Fruit fly (Drosophila melanogaster) whole organism, prepupa: ENCODE data around the gene CG5810.
A peak's percentile ranks its signal among the peaks of the same experiment; 100 is the strongest.

Experiments
- Blimp-1 ChIP-seq: fragments of 200-800 bp; sonication (Bioruptor generic); optimal IDR thresholded peaks from 3 replicates; lab custom pipeline; 2017; ENCODE audit warnings: missing biosample characterization, missing genetic modification characterization, mild to moderate bottlenecking, moderate library complexity, missing genetic modification reagents
- CG11902 ChIP-seq: fragments of 200-800 bp; sonication (Bioruptor generic); optimal IDR thresholded peaks from 3 replicates; lab custom pipeline; 2016; ENCODE audit warnings: missing biosample characterization, missing genetic modification characterization
- CG4318 ChIP-seq: fragments of 200-800 bp; sonication (Bioruptor generic); optimal IDR thresholded peaks from 3 replicates; lab custom pipeline; 2017; ENCODE audit warnings: missing biosample characterization, mild to moderate bottlenecking, missing genetic modification characterization
- CG6854 ChIP-seq: fragments of 200-800 bp; sonication (Bioruptor generic); optimal IDR thresholded peaks from 2 replicates; lab custom pipeline; 2017; ENCODE audit warnings: missing biosample characterization, mild to moderate bottlenecking, missing genetic modification characterization
- Lpt ChIP-seq: fragments of 200-800 bp; sonication (Bioruptor generic); optimal IDR thresholded peaks from 3 replicates; lab custom pipeline; 2016; ENCODE audit warnings: missing biosample characterization, missing genetic modification characterization
- Met ChIP-seq: fragments of 200-800 bp; sonication (Bioruptor generic); optimal IDR thresholded peaks from 3 replicates; lab custom pipeline; 2016; ENCODE audit warnings: missing biosample characterization, missing genetic modification characterization
- Sox102F ChIP-seq: fragments of 200-800 bp; sonication (Bioruptor generic); optimal IDR thresholded peaks from 2 replicates; lab custom pipeline; 2016; ENCODE audit warnings: missing biosample characterization, mild to moderate bottlenecking, missing genetic modification characterization
- ss ChIP-seq, 2 experiments: fragments of 200-800 bp; sonication (Bioruptor generic); optimal IDR thresholded peaks; 2 replicates in 1 of 2; 3 replicates in 1 of 2; lab custom pipeline; 2017 to 2018; ENCODE audit warnings: mild to moderate bottlenecking in 2 of 2, missing biosample characterization in 2 of 2, missing genetic modification characterization in 2 of 2, moderate library complexity in 1 of 2
- topi ChIP-seq: fragments of 200-800 bp; sonication (Bioruptor generic); optimal IDR thresholded peaks from 3 replicates; lab custom pipeline; 2016; ENCODE audit warnings: missing biosample characterization, missing genetic modification characterization

DNA sequence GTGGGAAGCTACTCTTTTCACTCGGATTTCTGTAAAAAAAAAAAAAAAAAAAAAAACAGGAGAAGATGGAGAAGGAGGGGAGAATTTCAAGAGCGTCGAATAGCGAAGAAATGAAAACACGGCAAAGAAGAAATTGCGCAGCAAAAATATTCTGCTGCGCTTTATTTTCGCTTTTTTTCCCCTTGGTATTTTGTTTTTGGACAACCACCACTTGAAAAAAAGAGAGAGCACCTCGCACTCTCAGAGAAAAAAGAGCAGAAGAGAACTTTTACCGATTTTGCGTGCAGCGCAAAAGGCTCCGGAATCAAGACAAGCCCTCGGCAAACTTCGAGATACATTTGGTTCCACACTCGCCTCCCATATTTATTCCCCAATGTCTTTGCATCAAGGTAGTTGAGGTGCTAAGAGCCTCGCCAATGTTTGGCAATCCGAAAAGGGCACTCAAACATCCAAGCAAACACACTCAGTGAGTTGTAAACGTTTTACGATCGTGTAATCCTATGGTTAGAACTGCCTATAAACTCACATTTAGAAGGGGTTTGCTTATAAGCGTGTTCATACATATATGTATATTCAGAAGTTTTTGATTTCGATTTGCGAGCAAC is 27.3 kb downstream of the CG5810 start:
- TF ChIP-seq ss (GFP tag; optimal IDR thresholded peaks at IDR 0.05; lab: Kevin White, UChicago) (peak; percentile 1 to 26), CG6854 (GFP tag; lab: Kevin White, UChicago) (peak; percentile 70), Met (no peak), CG11902 (GFP tag; lab: Kevin White, UChicago) (no peak), Blimp-1 (GFP tag; lab: Kevin White, UChicago) (no peak), Sox102F (GFP tag; lab: Kevin White, UChicago) (peak; percentile 59), topi (no peak), Lpt (GFP tag; lab: Kevin White, UChicago) (no peak), CG4318 (no peak)
